Fruit fly (Drosophila melanogaster) whole organism, wandering third instar larva: ENCODE measurements around the gene CG9951.

Experiments used
- Abd-B ChIP-seq: fragments of >200 bp; optimal IDR thresholded peaks from 2 replicates; lab custom pipeline; 2017; ENCODE audit warnings: missing biosample characterization, missing genetic modification characterization
- CG32264 ChIP-seq: fragments of 200-800 bp; sonication (Bioruptor generic); optimal IDR thresholded peaks from 2 replicates; lab custom pipeline; 2016; ENCODE audit warnings: missing biosample characterization, missing genetic modification characterization
- CG9705 ChIP-seq: fragments of 200-800 bp; sonication (Bioruptor generic); optimal IDR thresholded peaks from 2 replicates; lab custom pipeline; 2018; ENCODE audit warnings: missing biosample characterization, mild to moderate bottlenecking, missing genetic modification characterization
- CrebA ChIP-seq: fragments of 200-800 bp; sonication (Bioruptor generic); optimal IDR thresholded peaks from 2 replicates; lab custom pipeline; 2016; ENCODE audit warnings: missing biosample characterization, mild to moderate bottlenecking, missing genetic modification characterization, borderline replicate concordance
- Dfd ChIP-seq: fragments of >200 bp; optimal IDR thresholded peaks from 2 replicates; lab custom pipeline; 2017; ENCODE audit warnings: missing biosample characterization, missing genetic modification characterization
- Dif ChIP-seq: fragments of 200-275, 200-300 bp; sonication (Bioruptor generic); optimal IDR thresholded peaks from 2 replicates; lab custom pipeline; 2018; ENCODE audit warnings: missing biosample characterization, missing genetic modification characterization; ENCODE audit not compliant: partially characterized antibody
- GATAd ChIP-seq: sonication (Bioruptor generic); optimal IDR thresholded peaks from 2 replicates; lab custom pipeline; 2016; ENCODE audit warnings: missing biosample characterization, missing genetic modification characterization
- HLH106 ChIP-seq: fragments of 200-800 bp; optimal IDR thresholded peaks from 3 replicates; lab custom pipeline; 2019; ENCODE audit warnings: missing biosample characterization, mild to moderate bottlenecking, missing genetic modification characterization, moderate library complexity
- Hr78 ChIP-seq: fragments of >200 bp; optimal IDR thresholded peaks from 2 replicates; lab custom pipeline; 2017; ENCODE audit warnings: missing biosample characterization, missing genetic modification characterization
- Hr83 ChIP-seq: fragments of 200-300 bp; sonication (Bioruptor generic); optimal IDR thresholded peaks from 2 replicates; lab custom pipeline; 2016; ENCODE audit warnings: missing biosample characterization, mild to moderate bottlenecking, missing genetic modification characterization, moderate library complexity; ENCODE audit not compliant: poor library complexity, severe bottlenecking
- Jra ChIP-seq: sonication (Bioruptor generic); optimal IDR thresholded peaks from 2 replicates; lab custom pipeline; 2016; ENCODE audit warnings: missing biosample characterization, missing genetic modification characterization
- Mio ChIP-seq: sonication (Bioruptor generic); optimal IDR thresholded peaks from 2 replicates; lab custom pipeline; 2016; ENCODE audit warnings: missing biosample characterization, missing genetic modification characterization
- Myc ChIP-seq: fragments of >200 bp; optimal IDR thresholded peaks from 2 replicates; lab custom pipeline; 2017
- N ChIP-seq: fragments of >200 bp; optimal IDR thresholded peaks from 2 replicates; lab custom pipeline; 2018; ENCODE audit warnings: missing biosample characterization, missing external identifiers, missing genetic modification characterization
- OdsH ChIP-seq: fragments of 200-800 bp; sonication (Bioruptor generic); optimal IDR thresholded peaks from 2 replicates; lab custom pipeline; 2016; ENCODE audit warnings: missing biosample characterization, mild to moderate bottlenecking, missing genetic modification characterization
- Rel ChIP-seq, 2 experiments: fragments of 200-800 bp; sonication (Bioruptor generic) in 1 of 2; optimal IDR thresholded peaks; 2 replicates in 1 of 2; 3 replicates in 1 of 2; lab custom pipeline; 2016 to 2019; ENCODE audit warnings: mild to moderate bottlenecking in 2 of 2, missing biosample characterization in 2 of 2, missing genetic modification characterization in 2 of 2, moderate library complexity in 1 of 2
- Sp1 ChIP-seq: fragments of 200-800 bp; sonication (Bioruptor generic); optimal IDR thresholded peaks from 3 replicates; lab custom pipeline; 2019; ENCODE audit warnings: missing biosample characterization, mild to moderate bottlenecking, missing genetic modification characterization, moderate library complexity
- Vsx2 ChIP-seq: fragments of 200-300, 225-300 bp; sonication (Bioruptor generic); optimal IDR thresholded peaks from 2 replicates; lab custom pipeline; 2018; ENCODE audit warnings: missing biosample characterization, missing genetic modification characterization; ENCODE audit not compliant: partially characterized antibody
- brk ChIP-seq: fragments of 200-800 bp; sonication (Bioruptor generic); optimal IDR thresholded peaks from 2 replicates; lab custom pipeline; 2016; ENCODE audit warnings: missing biosample characterization, mild to moderate bottlenecking, missing genetic modification characterization
- dmrt93B ChIP-seq: fragments of 200-800 bp; sonication (Bioruptor generic); optimal IDR thresholded peaks from 2 replicates; lab custom pipeline; 2018; ENCODE audit warnings: missing biosample characterization, mild to moderate bottlenecking, missing genetic modification characterization
- dsf ChIP-seq: sonication (Bioruptor generic); optimal IDR thresholded peaks from 2 replicates; lab custom pipeline; 2016; ENCODE audit warnings: missing biosample characterization, missing genetic modification characterization, borderline replicate concordance
- foxo ChIP-seq, 2 experiments: fragments of 200-800 bp; sonication (Bioruptor generic); optimal IDR thresholded peaks; 2 replicates in 1 of 2; 3 replicates in 1 of 2; lab custom pipeline; 2016 to 2017; ENCODE audit warnings: missing biosample characterization in 2 of 2, missing genetic modification characterization in 2 of 2
- fru ChIP-seq: fragments of 200-800 bp; sonication (Bioruptor generic); optimal IDR thresholded peaks from 3 replicates; lab custom pipeline; 2016; ENCODE audit warnings: missing biosample characterization, mild to moderate bottlenecking, missing genetic modification characterization
- h ChIP-seq: fragments of 200-800 bp; sonication (Bioruptor generic); optimal IDR thresholded peaks from 3 replicates; lab custom pipeline; 2016; ENCODE audit warnings: missing biosample characterization, mild to moderate bottlenecking, missing genetic modification characterization
- jim ChIP-seq: fragments of 175-275, 200-325 bp; sonication (Bioruptor generic); optimal IDR thresholded peaks from 2 replicates; lab custom pipeline; 2016; ENCODE audit warnings: missing biosample characterization, mild to moderate bottlenecking, missing genetic modification characterization
- lola ChIP-seq: fragments of >200 bp; optimal IDR thresholded peaks from 2 replicates; lab custom pipeline; 2017; ENCODE audit warnings: missing biosample characterization, missing genetic modification characterization
- pan ChIP-seq: fragments of >200 bp; optimal IDR thresholded peaks from 2 replicates; lab custom pipeline; 2017
- rgr ChIP-seq: fragments of 200-800 bp; sonication (Bioruptor generic); optimal IDR thresholded peaks from 3 replicates; lab custom pipeline; 2016; ENCODE audit warnings: missing biosample characterization, mild to moderate bottlenecking, missing genetic modification characterization
- sage ChIP-seq: fragments of 200-800 bp; sonication (Bioruptor generic); optimal IDR thresholded peaks from 2 replicates; lab custom pipeline; 2016; ENCODE audit warnings: missing biosample characterization, mild to moderate bottlenecking, missing genetic modification characterization
- sv ChIP-seq: fragments of 200-800 bp; sonication (Bioruptor generic); optimal IDR thresholded peaks from 3 replicates; lab custom pipeline; 2016; ENCODE audit warnings: missing biosample characterization, missing genetic modification characterization
- usp ChIP-seq: fragments of >200 bp; optimal IDR thresholded peaks from 2 replicates; lab custom pipeline; 2017; ENCODE audit warnings: missing biosample characterization, missing genetic modification characterization
- woc ChIP-seq: sonication (Bioruptor generic); optimal IDR thresholded peaks from 2 replicates; lab custom pipeline; 2016; ENCODE audit warnings: missing biosample characterization, mild to moderate bottlenecking, missing genetic modification characterization

CG9951 gene

DNA sequence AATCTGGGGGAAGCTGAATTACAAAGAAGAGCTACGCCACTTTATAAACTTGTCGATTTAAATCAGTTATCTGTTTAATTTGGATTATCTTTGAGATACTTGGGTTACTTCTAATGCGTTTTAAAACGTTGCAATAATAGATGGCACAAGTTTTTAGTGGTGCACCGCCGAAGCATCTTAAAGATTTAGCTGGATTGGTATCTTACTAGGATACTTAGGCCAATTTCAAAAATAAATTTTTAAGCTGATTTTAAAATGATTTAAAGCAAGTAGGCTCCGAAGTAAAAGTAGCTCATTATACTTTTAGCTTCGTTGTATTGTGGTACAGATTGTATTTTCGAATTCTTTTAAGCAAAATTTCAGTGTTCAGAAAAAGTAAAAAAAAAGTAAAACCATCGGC, 4.2 kb upstream of the CG9951 start, which contains the start of gene sinah:
TSS of gene sinah (plus strand) at position 301 of the 400 bp plus-strand sequence.
- TF ChIP-seq fru (no peak), OdsH (GFP tag; lab: Kevin White, UChicago) (no peak), Myc (no peak), sv (GFP tag; lab: Kevin White, UChicago) (no peak), Dif (GFP tag; lab: Kevin White, UChicago) (no peak), woc (GFP tag; lab: Kevin White, UChicago) (no peak), jim (no peak), Rel (GFP tag; optimal IDR thresholded peaks at IDR 0.05; lab: Kevin White, UChicago) (no peak), Rel (tag; optimal IDR thresholded peaks at IDR 0.05; lab: Kevin White, UChicago) (no peak)

DNA sequence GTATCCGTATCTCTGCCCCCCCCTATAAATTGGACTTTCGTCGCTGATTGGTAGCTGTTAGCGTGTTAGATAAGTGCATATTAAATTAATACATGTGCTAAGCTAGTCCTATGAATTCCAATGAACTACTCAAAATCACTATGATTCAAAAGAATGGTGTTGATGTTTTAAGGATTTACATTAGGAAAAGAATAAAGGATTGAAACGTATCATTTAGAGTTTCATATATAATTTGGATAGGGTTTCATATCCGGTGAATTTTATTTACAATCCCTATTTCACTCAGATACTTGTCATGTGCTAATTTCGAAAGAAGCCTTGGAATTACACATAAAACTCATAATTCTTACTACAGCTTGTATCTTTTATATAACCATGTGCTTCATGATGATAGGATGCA, 2.6 kb upstream of the CG9951 start, which contains the start of gene CG13029:
TSS of gene CG13029 (plus strand) at position 301 of the 400 bp plus-strand sequence.
- TF ChIP-seq foxo (GFP tag; optimal IDR thresholded peaks at IDR 0.05; lab: Kevin White, UChicago) = no peak
- TF ChIP-seq Dfd (GFP tag; lab: Kevin White, UChicago) = no peak
- TF ChIP-seq pan (lab: Kevin White, UChicago) = no peak
- TF ChIP-seq GATAd (GFP tag; lab: Kevin White, UChicago) = no peak
- TF ChIP-seq Hr83 (GFP tag; lab: Kevin White, UChicago) = no peak
- TF ChIP-seq CG32264 (GFP tag; lab: Kevin White, UChicago) = no peak
- no peak for TF ChIP-seq sage (GFP tag; lab: Kevin White, UChicago)
- TF ChIP-seq jim = no peak
- no peak for TF ChIP-seq rgr (GFP tag; lab: Kevin White, UChicago)
- no peak for TF ChIP-seq woc (GFP tag; lab: Kevin White, UChicago)
- TF ChIP-seq h (GFP tag; lab: Kevin White, UChicago) = no peak
- TF ChIP-seq Sp1 (GFP tag; lab: Kevin White, UChicago) = no peak
- TF ChIP-seq dmrt93B (GFP tag; lab: Kevin White, UChicago) = no peak
- no peak for TF ChIP-seq Mio (GFP tag; lab: Kevin White, UChicago)
- TF ChIP-seq Rel (GFP tag; optimal IDR thresholded peaks at IDR 0.05; lab: Kevin White, UChicago) = no peak
- TF ChIP-seq Rel (tag; optimal IDR thresholded peaks at IDR 0.05; lab: Kevin White, UChicago) = no peak
- TF ChIP-seq CG9705 (GFP tag; lab: Kevin White, UChicago) = no peak
- no peak for TF ChIP-seq OdsH (GFP tag; lab: Kevin White, UChicago)
- no peak for TF ChIP-seq dsf (GFP tag; lab: Kevin White, UChicago)

DNA sequence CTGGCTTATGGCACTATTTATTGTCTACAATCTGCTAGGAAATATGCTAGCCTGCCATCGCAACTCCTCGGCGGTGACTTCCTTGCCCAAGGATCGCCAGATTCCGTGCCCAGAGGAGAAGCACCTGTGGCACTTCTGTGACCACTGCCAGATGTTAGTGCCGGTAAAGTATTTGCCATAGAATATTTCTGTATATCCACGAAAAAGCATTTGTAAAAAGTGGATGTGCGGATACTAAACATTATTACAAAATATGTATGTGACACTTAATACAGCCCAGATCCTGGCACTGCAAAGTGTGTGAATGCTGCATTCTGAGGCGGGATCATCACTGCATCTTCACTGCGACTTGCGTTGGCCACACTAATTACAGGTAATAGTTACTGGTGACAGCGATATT, 2.1 kb upstream of the CG9951 start:
- TF ChIP-seq HLH106 (tag; lab: Kevin White, UChicago) (no peak), Myc (no peak), CG9705 (GFP tag; lab: Kevin White, UChicago) (no peak), lola (GFP tag; lab: Kevin White, UChicago) (no peak), Hr78 (no peak), Mio (GFP tag; lab: Kevin White, UChicago) (no peak), Jra (GFP tag; lab: Kevin White, UChicago) (no peak), fru (no peak), rgr (GFP tag; lab: Kevin White, UChicago) (no peak), Abd-B (GFP tag; lab: Kevin White, UChicago) (no peak), dmrt93B (GFP tag; lab: Kevin White, UChicago) (no peak), sv (GFP tag; lab: Kevin White, UChicago) (no peak), sage (GFP tag; lab: Kevin White, UChicago) (no peak), N (GFP tag; lab: Kevin White, UChicago) (no peak), usp (GFP tag; lab: Kevin White, UChicago) (no peak), dsf (GFP tag; lab: Kevin White, UChicago) (no peak), foxo (GFP tag; optimal IDR thresholded peaks at IDR 0.05; lab: Kevin White, UChicago) (no peak), woc (GFP tag; lab: Kevin White, UChicago) (no peak), brk (no peak), Sp1 (GFP tag; lab: Kevin White, UChicago) (no peak)

DNA sequence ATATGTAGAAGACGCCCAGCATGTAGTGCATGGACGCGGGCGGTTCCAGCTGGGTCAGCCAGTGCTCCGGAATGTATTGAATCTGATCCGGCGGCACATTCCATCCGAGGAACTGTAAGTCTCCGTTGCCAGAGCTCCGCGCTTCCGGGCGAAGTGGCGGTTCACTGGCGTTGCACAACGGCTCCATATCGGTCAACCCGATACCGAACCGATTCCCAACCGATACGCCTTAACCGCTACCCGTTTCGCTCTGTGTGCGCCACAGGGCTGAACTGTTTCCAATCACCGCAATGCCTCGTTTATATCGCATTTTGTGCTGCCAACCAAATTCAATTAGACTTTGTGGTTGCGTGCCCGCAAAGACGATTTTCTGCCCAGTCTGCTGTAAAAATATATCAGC, 680 bp upstream of the CG9951 start, which contains the start of gene Rh4:
TSS of gene Rh4 (minus strand) at position 234 of the 400 bp plus-strand sequence.
- TF ChIP-seq h (GFP tag; lab: Kevin White, UChicago) (no peak), Hr78 (no peak), pan (lab: Kevin White, UChicago) (no peak), GATAd (GFP tag; lab: Kevin White, UChicago) (no peak), Vsx2 (no peak), CrebA (GFP tag; lab: Kevin White, UChicago) (no peak), lola (GFP tag; lab: Kevin White, UChicago) (no peak), dmrt93B (GFP tag; lab: Kevin White, UChicago) (no peak), Sp1 (GFP tag; lab: Kevin White, UChicago) (no peak)
